Worm (Caenorhabditis elegans): ENCODE data around the gene K08H2.5.
A peak's percentile ranks its signal among the peaks of the same experiment; 100 is the strongest.

Gene K08H2.5

ce11 chrX:13251354-13251843 is 9.3 kb upstream of the K08H2.5 start (continued):
- TF ChIP-seq nhr-90 (tag; optimal IDR thresholded peaks at IDR 0.05; ENCODE audit: poor library complexity) (peak; percentile 19), sptf-1 (tag; optimal IDR thresholded peaks at IDR 0.05) (no peak), efl-3 (GFP tag; optimal IDR thresholded peaks at IDR 0.05) (no peak), jun-1 (tag; optimal IDR thresholded peaks at IDR 0.05) (peak; percentile 41), ceh-88 (GFP tag; IDR thresholded peaks at IDR 0.05) (no peak), pag-3 (tag; optimal IDR thresholded peaks at IDR 0.05; ENCODE audit: borderline replicate concordance, insufficient read depth) (peak; percentile 26), xbp-1 (tag; optimal IDR thresholded peaks at IDR 0.05) (peak; percentile 62), fkh-8 (tag; optimal IDR thresholded peaks at IDR 0.05) (peak; percentile 53), nhr-71 (tag; optimal IDR thresholded peaks at IDR 0.05) (peak; percentile 89), lin-15B (tag; optimal IDR thresholded peaks at IDR 0.05) (no peak), ceh-8 (GFP tag; optimal IDR thresholded peaks at IDR 0.05) (no peak), nhr-237 (tag; optimal IDR thresholded peaks at IDR 0.05) (peak; percentile 28), C16A3.4 (tag; optimal IDR thresholded peaks at IDR 0.05) (peak; percentile 54), zag-1 (tag; optimal IDR thresholded peaks at IDR 0.05) (no peak), ces-1 (GFP tag; optimal IDR thresholded peaks at IDR 0.05) (no peak), hlh-4 (tag; optimal IDR thresholded peaks at IDR 0.05) (no peak), fkh-4 (tag; optimal IDR thresholded peaks at IDR 0.05; ENCODE audit: borderline replicate concordance) (no peak), aly-2 (tag; optimal IDR thresholded peaks at IDR 0.05) (no peak), snpc-4 (tag; optimal IDR thresholded peaks at IDR 0.05) (peak; percentile 17), mdl-1 (tag; optimal IDR thresholded peaks at IDR 0.05) (peak; percentile 86 to 97), C34B4.2 (tag; optimal IDR thresholded peaks at IDR 0.05) (no peak), snu-23 (GFP tag; optimal IDR thresholded peaks at IDR 0.05) (peak; percentile 84), Y116A8C.19 (tag; optimal IDR thresholded peaks at IDR 0.05; ENCODE audit: borderline replicate concordance) (no peak), nhr-77 (tag; optimal IDR thresholded peaks at IDR 0.05) (peak; percentile 44), nhr-76 (tag; optimal IDR thresholded peaks at IDR 0.05) (no peak), efl-1 (optimal IDR thresholded peaks at IDR 0.05) (peak; percentile 34 to 39), efl-1 (GFP tag; optimal IDR thresholded peaks at IDR 0.05 in 1 of 2) (peak in 1 of 2 experiments; percentile 46), pax-3 (tag; optimal IDR thresholded peaks at IDR 0.05) (no peak), egl-13 (tag; optimal IDR thresholded peaks at IDR 0.05) (no peak), mef-2 (tag; optimal IDR thresholded peaks at IDR 0.05) (no peak), unc-30 (tag; optimal IDR thresholded peaks at IDR 0.05) (no peak), dpl-1 (GFP tag; optimal IDR thresholded peaks at IDR 0.05) (no peak), egl-27 (tag; optimal IDR thresholded peaks at IDR 0.05) (peak in 1 of 2 experiments; percentile 63), mab-9 (GFP tag; IDR thresholded peaks at IDR 0.05) (0 out of 2 replicates have a peak, but pooled peaks have one; percentile 19), pqm-1 (tag; optimal IDR thresholded peaks at IDR 0.05) (no peak), elt-2 (tag; optimal IDR thresholded peaks at IDR 0.05) (no peak), ztf-11 (tag; optimal IDR thresholded peaks at IDR 0.05) (no peak), unc-98 (GFP tag; IDR thresholded peaks at IDR 0.05) (no peak), ets-5 (GFP tag; IDR thresholded peaks at IDR 0.05) (no peak), mep-1 (tag; optimal IDR thresholded peaks at IDR 0.05) (peak; percentile 85), lin-35 (GFP tag; optimal IDR thresholded peaks at IDR 0.05) (peak; percentile 64 to 74), ama-1 (optimal IDR thresholded peaks at IDR 0.05) (no peak), skn-1 (tag; optimal IDR thresholded peaks at IDR 0.05) (peak; percentile 42), rnt-1 (tag; optimal IDR thresholded peaks at IDR 0.05) (peak; percentile 82), dsc-1 (tag; optimal IDR thresholded peaks at IDR 0.05) (peak; percentile 56), aha-1 (tag; optimal IDR thresholded peaks at IDR 0.05) (peak; percentile 26), C04F5.9 (tag; optimal IDR thresholded peaks at IDR 0.05) (no peak), nhr-84 (tag; optimal IDR thresholded peaks at IDR 0.05) (no peak), irx-1 (tag; optimal IDR thresholded peaks at IDR 0.05) (peak; percentile 35), nhr-20 (tag; optimal IDR thresholded peaks at IDR 0.05) (peak; percentile 89), unc-130 (tag; optimal IDR thresholded peaks at IDR 0.05) (no peak), nhr-28 (tag; optimal IDR thresholded peaks at IDR 0.05) (no peak), fkh-10 (GFP tag; optimal IDR thresholded peaks at IDR 0.05) (peak; percentile 8), nhr-11 (tag; optimal IDR thresholded peaks at IDR 0.05) (no peak)
